Fruit fly (Drosophila melanogaster) whole organism, pupa: ENCODE measurements around the gene beat-IV.

Experiments
- CG17806 ChIP-seq: fragments of 200-800 bp; sonication (Bioruptor generic); optimal IDR thresholded peaks from 2 replicates; lab custom pipeline; 2018; ENCODE audit warnings: missing biosample characterization, mild to moderate bottlenecking, missing genetic modification characterization, moderate library complexity
- CG9948 ChIP-seq: fragments of 200-800 bp; sonication (Bioruptor generic); optimal IDR thresholded peaks from 2 replicates; lab custom pipeline; 2018; ENCODE audit warnings: missing biosample characterization, mild to moderate bottlenecking, missing genetic modification characterization, moderate library complexity
- D1 ChIP-seq: fragments of 200-800 bp; sonication (Bioruptor generic); optimal IDR thresholded peaks from 2 replicates; lab custom pipeline; 2018; ENCODE audit warnings: missing biosample characterization, mild to moderate bottlenecking, missing genetic modification characterization, moderate library complexity
- EcR ChIP-seq: fragments of 200-800 bp; sonication (Bioruptor generic); optimal IDR thresholded peaks from 3 replicates; lab custom pipeline; 2019; ENCODE audit warnings: missing biosample characterization, missing genetic modification characterization, mild to moderate bottlenecking, moderate library complexity, missing genetic modification reagents
- Pif1A ChIP-seq: fragments of 200-800 bp; sonication (Bioruptor generic); optimal IDR thresholded peaks from 3 replicates; lab custom pipeline; 2016; ENCODE audit warnings: missing biosample characterization, missing genetic modification characterization
- Pif1B ChIP-seq: fragments of 200-800 bp; sonication (Bioruptor generic); optimal IDR thresholded peaks from 3 replicates; lab custom pipeline; 2016; ENCODE audit warnings: missing biosample characterization, missing genetic modification characterization
- gl ChIP-seq: fragments of 200-800 bp; sonication (Bioruptor generic); optimal IDR thresholded peaks from 2 replicates; lab custom pipeline; 2018; ENCODE audit warnings: missing biosample characterization, mild to moderate bottlenecking, missing genetic modification characterization
- rn ChIP-seq: fragments of 200-800 bp; sonication (Bioruptor generic); IDR thresholded peaks from 2 replicates; pipeline ENCODE4 v1.3.6; 2022; ENCODE audit warnings: missing biosample characterization, missing genetic modification characterization

DNA sequence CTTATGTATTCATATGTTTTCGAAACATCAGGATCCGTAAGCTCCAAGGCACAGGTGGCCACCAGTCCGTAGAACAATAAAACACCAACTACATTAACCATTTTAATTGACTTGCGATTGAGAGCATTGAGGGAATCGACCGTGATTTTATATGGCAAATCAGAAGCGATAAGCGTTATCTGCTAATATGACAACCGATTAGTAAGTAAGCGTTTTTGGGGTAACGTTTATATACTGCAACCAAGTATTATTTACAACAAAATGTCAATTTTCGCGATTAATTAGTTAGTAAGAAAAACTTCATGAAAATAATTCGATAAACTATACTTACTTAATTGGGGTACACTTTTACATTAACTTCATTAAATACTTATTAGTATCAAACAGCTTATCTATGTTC is 39.0 kb downstream of the beat-IV start, which contains the start of gene CG16723:
- no peak for TF ChIP-seq CG9948 (tag; lab: Kevin White, UChicago)
- no peak for TF ChIP-seq rn
- TF ChIP-seq D1 (tag; lab: Kevin White, UChicago) = no peak
- no peak for TF ChIP-seq EcR
- no peak for TF ChIP-seq gl (tag; lab: Kevin White, UChicago)
- no peak for TF ChIP-seq CG17806 (tag; lab: Kevin White, UChicago)
- TF ChIP-seq Pif1A (GFP tag; lab: Kevin White, UChicago) = no peak
- TF ChIP-seq Pif1B (GFP tag; lab: Kevin White, UChicago) = no peak
